Worm (Caenorhabditis elegans) whole organism, L2 larva: ENCODE data around the gene T02D1.7.

Experiments
- R02D3.7 ChIP-seq: fragments of 150-350 bp; optimal IDR thresholded peaks from 2 replicates; lab custom pipeline; 2014; ENCODE audit warnings: missing biosample characterization, missing genetic modification characterization
- ZK546.5 ChIP-seq: sonication (generic microtip); optimal IDR thresholded peaks from 2 replicates; lab custom pipeline; 2017; ENCODE audit warnings: missing biosample characterization, missing genetic modification characterization
- alr-1 ChIP-seq: fragments of 150-350 bp; optimal IDR thresholded peaks from 2 replicates; lab custom pipeline; 2014; ENCODE audit warnings: missing biosample characterization, missing genetic modification characterization
- aly-2 ChIP-seq: fragments of 150-350 bp; optimal IDR thresholded peaks from 2 replicates; lab custom pipeline; 2014; ENCODE audit warnings: missing biosample characterization, missing genetic modification characterization
- ama-1 ChIP-seq: fragments of 150-350 bp; optimal IDR thresholded peaks from 2 replicates; lab custom pipeline; 2018; ENCODE audit warnings: inconsistent platforms
- blmp-1 ChIP-seq: sonication (generic microtip); optimal IDR thresholded peaks from 2 replicates; lab custom pipeline; 2017; ENCODE audit warnings: missing genetic modification characterization, mild to moderate bottlenecking, missing compliant biosample characterization, antibody characterized with exemption, moderate library complexity; ENCODE audit not compliant: insufficient read depth
- ceh-16 ChIP-seq: fragments of 150-350 bp; optimal IDR thresholded peaks from 2 replicates; lab custom pipeline; 2014; ENCODE audit warnings: missing biosample characterization, missing genetic modification characterization
- ceh-82 ChIP-seq: fragments of 150-350 bp; optimal IDR thresholded peaks from 2 replicates; lab custom pipeline; 2014; ENCODE audit warnings: missing biosample characterization, missing genetic modification characterization
- elt-3 ChIP-seq: sonication (generic microtip); optimal IDR thresholded peaks from 2 replicates; lab custom pipeline; 2017; ENCODE audit warnings: missing biosample characterization, missing genetic modification characterization
- fos-1 ChIP-seq: fragments of 150-350 bp; optimal IDR thresholded peaks from 2 replicates; lab custom pipeline; 2014; ENCODE audit warnings: missing biosample characterization, missing genetic modification characterization
- gmeb-1 ChIP-seq: fragments of 150-350 bp; optimal IDR thresholded peaks from 2 replicates; lab custom pipeline; 2014; ENCODE audit warnings: missing biosample characterization, missing genetic modification characterization
- lin-11 ChIP-seq: fragments of 150-350 bp; sonication (generic microtip); optimal IDR thresholded peaks from 2 replicates; lab custom pipeline; 2014; ENCODE audit warnings: missing biosample characterization, missing genetic modification characterization, inconsistent platforms, mixed read lengths
- lin-13 ChIP-seq: fragments of 150-350 bp; optimal IDR thresholded peaks from 2 replicates; lab custom pipeline; 2014; ENCODE audit warnings: missing biosample characterization, missing genetic modification reagents, missing genetic modification characterization
- mab-5 ChIP-seq: fragments of 150-350 bp; optimal IDR thresholded peaks from 2 replicates; lab custom pipeline; 2014; ENCODE audit warnings: missing biosample characterization, missing genetic modification characterization
- mdl-1 ChIP-seq, 2 experiments: fragments of 150-350 bp in 1 of 2; sonication (generic microtip) in 1 of 2; optimal IDR thresholded peaks; 2 replicates each; lab custom pipeline; 2017; ENCODE audit warnings: missing biosample characterization in 2 of 2, missing genetic modification characterization in 2 of 2
- nhr-10 ChIP-seq: sonication (generic microtip); optimal IDR thresholded peaks from 2 replicates; lab custom pipeline; 2017; ENCODE audit warnings: missing biosample characterization, missing genetic modification characterization
- nhr-11 ChIP-seq: fragments of 150-350 bp; optimal IDR thresholded peaks from 2 replicates; lab custom pipeline; 2014; ENCODE audit warnings: missing biosample characterization, missing genetic modification characterization
- nhr-12 ChIP-seq: fragments of 150-350 bp; optimal IDR thresholded peaks from 2 replicates; lab custom pipeline; 2014; ENCODE audit warnings: missing biosample characterization, missing genetic modification characterization
- nhr-129 ChIP-seq: fragments of 150-350 bp; optimal IDR thresholded peaks from 2 replicates; lab custom pipeline; 2014; ENCODE audit warnings: missing biosample characterization, missing genetic modification characterization
- nhr-23 ChIP-seq: fragments of 150-350 bp; optimal IDR thresholded peaks from 2 replicates; lab custom pipeline; 2014; ENCODE audit warnings: missing biosample characterization, missing genetic modification reagents, missing genetic modification characterization
- nhr-237 ChIP-seq: fragments of 150-350 bp; optimal IDR thresholded peaks from 2 replicates; lab custom pipeline; 2014; ENCODE audit warnings: missing biosample characterization, missing genetic modification characterization
- nhr-25 ChIP-seq: fragments of 150-350 bp; sonication (generic microtip); optimal IDR thresholded peaks from 3 replicates; lab custom pipeline; 2014; ENCODE audit warnings: missing biosample characterization, missing genetic modification characterization
- nhr-77 ChIP-seq: fragments of 150-350 bp; optimal IDR thresholded peaks from 2 replicates; lab custom pipeline; 2014; ENCODE audit warnings: missing biosample characterization, missing genetic modification characterization
- peb-1 ChIP-seq: fragments of 150-350 bp; optimal IDR thresholded peaks from 2 replicates; lab custom pipeline; 2014; ENCODE audit warnings: missing biosample characterization, missing genetic modification characterization
- sem-4 ChIP-seq: fragments of 150-350 bp; optimal IDR thresholded peaks from 2 replicates; lab custom pipeline; 2014; ENCODE audit warnings: missing biosample characterization, missing genetic modification reagents, missing genetic modification characterization
- skn-1 ChIP-seq: sonication (generic microtip); optimal IDR thresholded peaks from 2 replicates; lab custom pipeline; 2017; ENCODE audit warnings: missing biosample characterization, missing genetic modification characterization
- sma-9 ChIP-seq, 2 experiments: fragments of 150-350 bp in 1 of 2; sonication (generic microtip) in 1 of 2; optimal IDR thresholded peaks; 2 replicates each; lab custom pipeline; 2014 to 2016; ENCODE audit warnings: missing genetic modification characterization in 2 of 2, mild to moderate bottlenecking in 1 of 2, missing biosample characterization in 1 of 2, missing compliant biosample characterization in 1 of 2, missing genetic modification reagents in 1 of 2, moderate library complexity in 1 of 2
- snpc-4 ChIP-seq: fragments of 150-350 bp; optimal IDR thresholded peaks from 2 replicates; lab custom pipeline; 2014; ENCODE audit warnings: missing biosample characterization, missing genetic modification characterization
- unc-55 ChIP-seq: fragments of 150-350 bp; sonication (generic microtip); optimal IDR thresholded peaks from 3 replicates; lab custom pipeline; 2014; ENCODE audit warnings: missing biosample characterization, missing genetic modification reagents, missing genetic modification characterization
- unc-62 ChIP-seq: fragments of 150-350 bp; optimal IDR thresholded peaks from 2 replicates; lab custom pipeline; 2014; ENCODE audit warnings: missing biosample characterization, missing genetic modification reagents, missing genetic modification characterization
- zag-1 ChIP-seq: fragments of 150-350 bp; optimal IDR thresholded peaks from 2 replicates; lab custom pipeline; 2014; ENCODE audit warnings: missing biosample characterization, missing genetic modification characterization
- ztf-11 ChIP-seq: sonication (generic microtip); optimal IDR thresholded peaks from 2 replicates; lab custom pipeline; 2017; ENCODE audit warnings: missing biosample characterization, missing genetic modification characterization
- ztf-4 ChIP-seq: fragments of 150-350 bp; optimal IDR thresholded peaks from 2 replicates; lab custom pipeline; 2014; ENCODE audit warnings: missing biosample characterization, missing genetic modification characterization

Gene T02D1.7

ce11 chrIV:17405530-17405929 is 1.4 kb downstream of the T02D1.7 start, which contains the start of gene pmp-4:
TSS of gene pmp-4 (minus strand) at chrIV:17405630.
- TF ChIP-seq fos-1 (tag; lab: Kevin White, UChicago) (peak; percentile 10), lin-13 (GFP tag; lab: Kevin White, UChicago) (no peak)

- TF ChIP-seq mdl-1 (tag; optimal IDR thresholded peaks at IDR 0.05; lab: Kevin White, UChicago) (no peak), nhr-23 (no peak), unc-62 (GFP tag; lab: Kevin White, UChicago) (no peak), ceh-16 (tag; lab: Kevin White, UChicago) (no peak), nhr-129 (tag; lab: Kevin White, UChicago) (no peak), aly-2 (tag; lab: Kevin White, UChicago) (no peak), nhr-10 (tag; lab: Kevin White, UChicago) (no peak), alr-1 (tag; lab: Kevin White, UChicago) (no peak), nhr-77 (tag; lab: Kevin White, UChicago) (no peak), blmp-1 (no peak), ZK546.5 (tag; lab: Kevin White, UChicago) (no peak), unc-55 (GFP tag; lab: Kevin White, UChicago) (no peak), R02D3.7 (tag; lab: Kevin White, UChicago) (no peak), nhr-25 (tag; lab: Kevin White, UChicago) (no peak), sma-9 (GFP tag; optimal IDR thresholded peaks at IDR 0.05; lab: Kevin White, UChicago) (no peak), sma-9 (tag; optimal IDR thresholded peaks at IDR 0.05; lab: Kevin White, UChicago) (no peak), zag-1 (tag; lab: Kevin White, UChicago) (no peak), ztf-4 (tag; lab: Kevin White, UChicago) (no peak), nhr-11 (tag; lab: Kevin White, UChicago) (no peak)
Measured at ce11 chrIV:17399455-17399854, 7.5 kb downstream of the T02D1.7 start, which contains the start of gene T02D1.4. TSS of gene T02D1.4 (plus strand) at chrIV:17399755.

DNA sequence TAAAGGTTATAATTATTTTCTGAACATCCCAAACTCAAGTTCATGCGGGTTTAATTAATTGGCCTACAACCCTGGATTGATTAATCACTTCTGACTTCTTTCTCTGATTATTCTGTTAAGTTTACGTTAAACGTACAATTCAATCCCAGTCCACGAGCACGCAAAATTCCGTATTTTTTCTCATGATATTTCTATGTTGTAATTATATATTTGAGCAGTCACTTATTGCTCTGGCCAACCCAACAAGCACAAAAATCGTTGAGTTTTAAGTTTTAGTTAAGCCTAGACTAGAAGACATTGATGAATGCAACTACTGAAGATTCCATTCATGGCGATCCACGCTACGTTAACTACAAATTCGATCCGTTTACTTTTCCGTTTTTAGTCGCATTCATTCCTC is 11.0 kb downstream of the T02D1.7 start, which contains the start of gene sru-15:
Gene sru-15, plus strand, starts transcription at position 301 of the 400 bp plus-strand sequence.
- TF ChIP-seq skn-1 (no peak), nhr-10 (tag; lab: Kevin White, UChicago) (no peak), nhr-77 (tag; lab: Kevin White, UChicago) (no peak), snpc-4 (tag; lab: Kevin White, UChicago) (no peak), sem-4 (tag; lab: Kevin White, UChicago) (no peak), ama-1 (lab: Kevin White, UChicago) (no peak), unc-55 (GFP tag; lab: Kevin White, UChicago) (no peak), ztf-4 (tag; lab: Kevin White, UChicago) (no peak), R02D3.7 (tag; lab: Kevin White, UChicago) (no peak), nhr-129 (tag; lab: Kevin White, UChicago) (no peak), mab-5 (no peak), nhr-25 (tag; lab: Kevin White, UChicago) (no peak), zag-1 (tag; lab: Kevin White, UChicago) (no peak)

- TF ChIP-seq fos-1 (tag; lab: Kevin White, UChicago) = peak; percentile 74
- no peak for TF ChIP-seq nhr-237
- TF ChIP-seq, all 48 proteins: peak for 1
Measured at ce11 chrIV:17387442-17387967, 19.4 kb downstream of the T02D1.7 start, which contains the start of gene T02D1.8. TSS of gene T02D1.8 (minus strand) at chrIV:17387492.

DNA sequence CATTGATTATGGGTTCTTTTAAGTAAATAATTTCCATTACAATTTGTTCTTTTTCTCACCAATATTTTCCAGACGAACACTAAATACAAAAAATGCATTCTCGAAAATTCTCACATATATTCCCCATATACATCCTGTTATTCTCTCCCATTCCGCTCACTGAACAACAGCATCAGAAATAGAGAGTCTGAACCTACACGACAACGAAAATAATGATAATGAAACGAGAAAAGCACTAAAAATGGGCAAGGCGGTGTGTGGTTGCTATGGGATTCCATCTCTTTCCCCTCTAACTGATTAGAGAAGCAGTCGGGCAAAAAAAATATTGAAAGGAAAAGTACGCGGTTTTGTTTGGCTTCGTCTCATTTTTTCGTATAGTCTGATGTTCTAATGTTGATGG is 23.9 kb downstream of the T02D1.7 start, which contains the start of gene C30H6.12:
Gene C30H6.12, plus strand, starts transcription at position 301 of the 400 bp plus-strand sequence.
- TF ChIP-seq lin-11 (no peak), zag-1 (tag; lab: Kevin White, UChicago) (no peak), nhr-77 (tag; lab: Kevin White, UChicago) (no peak), snpc-4 (tag; lab: Kevin White, UChicago) (no peak), nhr-25 (tag; lab: Kevin White, UChicago) (no peak), sem-4 (tag; lab: Kevin White, UChicago) (no peak)

DNA sequence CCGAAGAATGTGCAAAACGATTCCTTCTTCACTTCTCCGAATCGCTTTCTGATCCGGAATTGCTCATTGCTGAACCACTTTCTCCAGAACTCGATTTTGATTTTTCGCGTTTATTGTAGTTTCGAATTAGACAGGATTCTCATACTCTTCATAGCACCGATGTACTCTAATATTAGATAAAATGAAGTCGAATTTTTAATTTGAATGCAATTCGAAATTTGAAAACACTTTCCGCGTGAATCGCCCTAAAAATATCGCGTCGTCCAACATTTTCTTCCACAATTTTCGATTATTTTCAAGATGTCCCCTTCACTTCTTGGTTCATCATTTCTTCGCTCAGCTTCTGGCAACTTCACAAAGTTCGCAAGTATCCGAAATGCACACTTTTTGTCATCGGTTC is 24.9 kb downstream of the T02D1.7 start, which contains the start of gene C30H6.8:
Gene C30H6.8, plus strand, starts transcription at position 301 of the 400 bp plus-strand sequence.
- TF ChIP-seq ceh-82 (tag; lab: Kevin White, UChicago) = no peak
- TF ChIP-seq unc-62 (GFP tag; lab: Kevin White, UChicago) = no peak
- no peak for TF ChIP-seq sma-9 (GFP tag; optimal IDR thresholded peaks at IDR 0.05; lab: Kevin White, UChicago)
- no peak for TF ChIP-seq sma-9 (tag; optimal IDR thresholded peaks at IDR 0.05; lab: Kevin White, UChicago)
- TF ChIP-seq zag-1 (tag; lab: Kevin White, UChicago) = no peak
- TF ChIP-seq nhr-10 (tag; lab: Kevin White, UChicago) = no peak
- TF ChIP-seq elt-3 = no peak
- no peak for TF ChIP-seq nhr-25 (tag; lab: Kevin White, UChicago)
- no peak for TF ChIP-seq ztf-11 (tag; lab: Kevin White, UChicago)
- TF ChIP-seq snpc-4 (tag; lab: Kevin White, UChicago) = no peak
- TF ChIP-seq gmeb-1 (tag; lab: Kevin White, UChicago) = no peak
- TF ChIP-seq nhr-12 = no peak
- no peak for TF ChIP-seq peb-1 (tag; lab: Kevin White, UChicago)
- TF ChIP-seq, all 48 proteins: peak for 0
